Worm (Caenorhabditis elegans) whole organism, early embryonic: ENCODE data around the gene Y45F10C.1.
"Not testable (repeated sequence)": the region's sequence is repeated elsewhere in the genome, so short reads cannot be mapped to it uniquely, and the experiment has no call there.

ENCODE experiments used
- B0310.2 ChIP-seq: sonication (generic microtip); optimal IDR thresholded peaks from 2 replicates; lab custom pipeline; 2016; ENCODE audit warnings: mild to moderate bottlenecking, missing genetic modification characterization, missing compliant biosample characterization
- F13C5.2 ChIP-seq: sonication (generic microtip); optimal IDR thresholded peaks from 2 replicates; lab custom pipeline; 2017; ENCODE audit warnings: mild to moderate bottlenecking, missing genetic modification characterization, inconsistent platforms, missing compliant biosample characterization
- flt-1 ChIP-seq: fragments of 200-800 bp; sonication (Bioruptor generic); IDR thresholded peaks from 2 replicates; pipeline ENCODE4 v1.3.6; 2022; ENCODE audit warnings: missing genetic modification characterization, missing compliant biosample characterization
- hnd-1 ChIP-seq: sonication (generic microtip); optimal IDR thresholded peaks from 2 replicates; lab custom pipeline; 2016; ENCODE audit warnings: missing genetic modification characterization, missing compliant biosample characterization
- tbx-11 ChIP-seq: fragments of 200-800 bp; sonication (Bioruptor generic); IDR thresholded peaks from 2 replicates; pipeline ENCODE4 v1.3.6; 2022; ENCODE audit warnings: missing genetic modification characterization, missing compliant biosample characterization

DNA sequence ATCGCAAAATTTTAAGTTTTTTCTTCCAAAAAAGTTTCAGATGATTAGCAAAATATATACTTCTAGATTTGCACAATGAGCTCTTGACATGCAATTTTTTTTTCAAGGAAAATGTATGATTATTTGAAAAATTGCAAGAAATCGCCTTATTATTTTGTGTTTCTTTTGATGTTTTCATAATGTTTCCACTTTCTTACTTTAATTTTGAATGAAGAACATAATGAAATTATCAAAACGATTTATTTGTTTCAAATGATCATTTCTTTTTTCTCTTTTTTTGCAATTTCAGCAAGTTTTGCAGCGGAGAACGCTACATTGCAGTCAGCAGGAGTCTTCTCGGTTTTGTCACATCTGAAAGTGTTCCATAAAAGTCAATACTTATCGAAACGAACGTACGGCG is 7.3 kb downstream of the Y45F10C.1 start, which contains the start of gene Y45F10C.6:
- TF ChIP-seq B0310.2; hnd-1 (tag; lab: Kevin White, UChicago); flt-1; F13C5.2 (tag; lab: Kevin White, UChicago); tbx-11 (GFP tag; lab: Robert Waterston, UW): not testable (repeated sequence)
